Worm (Caenorhabditis elegans) whole organism, L2 larva: ENCODE measurements around the gene hlh-32.

Experiments used
- ZK546.5 ChIP-seq: sonication (generic microtip); optimal IDR thresholded peaks from 2 replicates; lab custom pipeline; 2017; ENCODE audit warnings: missing biosample characterization, missing genetic modification characterization
- alr-1 ChIP-seq: fragments of 150-350 bp; optimal IDR thresholded peaks from 2 replicates; lab custom pipeline; 2014; ENCODE audit warnings: missing biosample characterization, missing genetic modification characterization
- ama-1 ChIP-seq: fragments of 150-350 bp; optimal IDR thresholded peaks from 2 replicates; lab custom pipeline; 2018; ENCODE audit warnings: inconsistent platforms
- ceh-82 ChIP-seq: fragments of 150-350 bp; optimal IDR thresholded peaks from 2 replicates; lab custom pipeline; 2014; ENCODE audit warnings: missing biosample characterization, missing genetic modification characterization
- elt-3 ChIP-seq: sonication (generic microtip); optimal IDR thresholded peaks from 2 replicates; lab custom pipeline; 2017; ENCODE audit warnings: missing biosample characterization, missing genetic modification characterization
- nhr-10 ChIP-seq: sonication (generic microtip); optimal IDR thresholded peaks from 2 replicates; lab custom pipeline; 2017; ENCODE audit warnings: missing biosample characterization, missing genetic modification characterization
- nhr-23 ChIP-seq: fragments of 150-350 bp; optimal IDR thresholded peaks from 2 replicates; lab custom pipeline; 2014; ENCODE audit warnings: missing biosample characterization, missing genetic modification reagents, missing genetic modification characterization
- snpc-4 ChIP-seq: fragments of 150-350 bp; optimal IDR thresholded peaks from 2 replicates; lab custom pipeline; 2014; ENCODE audit warnings: missing biosample characterization, missing genetic modification characterization
- unc-39 ChIP-seq: fragments of 150-350 bp; optimal IDR thresholded peaks from 2 replicates; lab custom pipeline; 2014; ENCODE audit warnings: missing biosample characterization, missing genetic modification characterization
- unc-62 ChIP-seq: fragments of 150-350 bp; optimal IDR thresholded peaks from 2 replicates; lab custom pipeline; 2014; ENCODE audit warnings: missing biosample characterization, missing genetic modification reagents, missing genetic modification characterization

ce11 chrIV:16146063-16146462 lies 13.8 kb downstream of the hlh-32 start:
- TF ChIP-seq elt-3 (tag; lab: Kevin White, UChicago) (no peak), unc-62 (GFP tag; lab: Kevin White, UChicago) (no peak), ceh-82 (tag; lab: Kevin White, UChicago) (no peak), alr-1 (tag; lab: Kevin White, UChicago) (no peak), ZK546.5 (no peak), unc-39 (no peak), nhr-23 (no peak), snpc-4 (tag; lab: Kevin White, UChicago) (no peak), ama-1 (lab: Kevin White, UChicago) (no peak), nhr-10 (tag; lab: Kevin White, UChicago) (no peak)
